Worm (Caenorhabditis elegans): Measurements from ENCODE around the gene chil-5.
A peak's percentile ranks its signal among the peaks of the same experiment; 100 is the strongest.

Gene chil-5

ce11 chrII:9840313-9840712, 19.2 kb downstream of the chil-5 start, which contains the start of gene ZK938.11:
ZK938.11 (minus strand) TSS chrII:9840413.
- no peak for TF ChIP-seq ceh-30 (tag; optimal IDR thresholded peaks at IDR 0.05)
- no peak for TF ChIP-seq ama-1 (optimal IDR thresholded peaks at IDR 0.05)
- no peak for TF ChIP-seq ceh-9 (tag; optimal IDR thresholded peaks at IDR 0.05)
- TF ChIP-seq ceh-34 (tag; optimal IDR thresholded peaks at IDR 0.05) = no peak

DNA sequence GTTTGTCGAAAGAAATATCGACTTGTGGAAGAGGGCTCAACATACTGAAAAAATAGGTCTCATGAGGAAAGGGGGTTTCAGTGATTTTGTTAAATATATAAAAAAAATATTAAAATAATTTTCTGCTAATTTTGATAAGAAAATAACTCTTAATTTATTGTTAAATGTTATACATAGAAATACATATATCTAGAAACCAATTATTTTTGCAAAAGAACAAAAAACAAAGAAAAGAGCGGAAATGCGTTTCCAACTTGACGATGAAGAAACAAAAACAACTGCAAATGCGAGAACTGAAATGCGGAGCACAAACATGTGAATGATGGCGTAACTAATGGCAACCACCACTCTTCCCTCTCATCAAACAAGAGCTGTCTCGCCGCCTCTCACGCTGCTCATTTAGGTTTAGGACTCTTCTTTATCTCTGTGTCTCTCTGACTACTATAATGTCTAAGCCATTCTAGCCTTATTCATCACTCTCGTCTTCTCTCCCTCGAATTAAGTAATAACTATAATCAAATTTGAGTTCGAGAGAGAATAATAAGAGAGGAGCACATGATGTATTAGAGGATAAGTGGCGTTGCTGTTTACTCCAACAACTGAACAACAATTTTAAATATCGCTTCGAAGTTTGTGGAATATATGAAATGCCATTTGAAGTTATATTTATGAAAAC, 21.1 kb downstream of the chil-5 start, which contains the start of gene arrd-4:
arrd-4 (minus strand) TSS at position 51 of the 676 bp plus-strand sequence.
- TF ChIP-seq T23F11.4 (GFP tag; optimal IDR thresholded peaks at IDR 0.05) (no peak), unc-42 (tag; optimal IDR thresholded peaks at IDR 0.05) (peak; percentile 91), elt-2 (tag; optimal IDR thresholded peaks at IDR 0.05) (no peak), mec-3 (tag; optimal IDR thresholded peaks at IDR 0.05; ENCODE audit: borderline replicate concordance) (no peak), fkh-10 (GFP tag; optimal IDR thresholded peaks at IDR 0.05) (no peak), che-1 (tag; optimal IDR thresholded peaks at IDR 0.05) (no peak), hlh-13 (GFP tag; optimal IDR thresholded peaks at IDR 0.05) (no peak), nfya-1 (tag; optimal IDR thresholded peaks at IDR 0.05) (peak; percentile 9), C08G9.2 (tag; optimal IDR thresholded peaks at IDR 0.05) (no peak), ref-2 (tag; optimal IDR thresholded peaks at IDR 0.05) (no peak), ceh-14 (tag; optimal IDR thresholded peaks at IDR 0.05) (peak; percentile 40), ceh-9 (tag; optimal IDR thresholded peaks at IDR 0.05) (no peak), ceh-48 (tag; optimal IDR thresholded peaks at IDR 0.05) (no peak), ttx-3 (tag; optimal IDR thresholded peaks at IDR 0.05) (no peak), zip-5 (tag; optimal IDR thresholded peaks at IDR 0.05) (no peak)

ce11 chrII:9835958-9836357, 23.5 kb downstream of the chil-5 start:
- TF ChIP-seq gmeb-2 (tag; optimal IDR thresholded peaks at IDR 0.05) = no peak
- TF ChIP-seq nfya-1 (tag; optimal IDR thresholded peaks at IDR 0.05) = no peak
- TF ChIP-seq pat-9 (tag; optimal IDR thresholded peaks at IDR 0.05) = no peak
- no peak for TF ChIP-seq hlh-6 (tag; optimal IDR thresholded peaks at IDR 0.05)
- TF ChIP-seq elt-2 (tag; optimal IDR thresholded peaks at IDR 0.05) = no peak

DNA sequence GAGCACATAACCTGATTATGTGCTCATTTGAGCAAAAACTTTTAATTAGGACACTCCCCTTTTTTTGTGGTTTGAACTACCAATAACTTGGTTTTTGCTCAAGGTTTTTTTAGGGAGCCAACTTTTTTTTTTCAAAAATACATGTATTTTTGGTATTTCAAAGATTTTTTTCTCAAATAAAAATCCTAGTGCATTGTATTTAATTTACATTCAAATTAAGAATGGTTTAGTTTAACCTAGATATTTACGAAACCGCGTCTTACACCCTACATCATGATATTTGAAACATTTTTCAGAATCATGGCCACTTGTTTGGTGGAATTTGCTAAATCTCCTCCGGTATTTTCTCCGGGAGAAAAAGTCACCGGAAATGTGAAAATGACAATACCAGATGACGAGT, 24.6 kb downstream of the chil-5 start, which contains the start of gene arrd-5:
arrd-5 (plus strand) TSS at position 301 of the 400 bp plus-strand sequence.
- TF ChIP-seq sox-2 (GFP tag; IDR thresholded peaks at IDR 0.05) = no peak
- no peak for TF ChIP-seq ets-4 (tag; optimal IDR thresholded peaks at IDR 0.05)
- TF ChIP-seq pros-1 (tag; optimal IDR thresholded peaks at IDR 0.05) = no peak
- no peak for TF ChIP-seq dve-1 (tag; optimal IDR thresholded peaks at IDR 0.05)
- TF ChIP-seq pha-2 (tag; optimal IDR thresholded peaks at IDR 0.05) = no peak
- TF ChIP-seq K09A11.1 (tag; optimal IDR thresholded peaks at IDR 0.05; ENCODE audit: insufficient read depth) = no peak
- TF ChIP-seq hlh-8 (tag; optimal IDR thresholded peaks at IDR 0.05) = no peak
- no peak for TF ChIP-seq ama-1 (optimal IDR thresholded peaks at IDR 0.05)
- no peak for TF ChIP-seq hlh-15 (tag; optimal IDR thresholded peaks at IDR 0.05)
- TF ChIP-seq elt-2 (tag; optimal IDR thresholded peaks at IDR 0.05) = no peak
- no peak for TF ChIP-seq unc-3 (GFP tag; conservative IDR thresholded peaks at IDR 0.05)
- TF ChIP-seq unc-3 (tag; optimal IDR thresholded peaks at IDR 0.05) = no peak
- TF ChIP-seq pat-9 (tag; optimal IDR thresholded peaks at IDR 0.05) = no peak
- no peak for TF ChIP-seq ceh-6 (GFP tag; optimal IDR thresholded peaks at IDR 0.05)
- TF ChIP-seq ceh-14 (tag; optimal IDR thresholded peaks at IDR 0.05) = no peak
- no peak for TF ChIP-seq unc-55 (GFP tag; optimal IDR thresholded peaks at IDR 0.05)
- TF ChIP-seq tbx-2 (tag; optimal IDR thresholded peaks at IDR 0.05) = no peak
- no peak for TF ChIP-seq fkh-6 (tag; optimal IDR thresholded peaks at IDR 0.05)
- no peak for TF ChIP-seq C08G9.2 (tag; optimal IDR thresholded peaks at IDR 0.05)

All from whole organism, late embryonic.